Worm (Caenorhabditis elegans) whole organism, mixed stage, embryonic: ENCODE results near the gene ZK829.9.

Experiments used
- M03D4.4 ChIP-seq: sonication (generic microtip); optimal IDR thresholded peaks from 2 replicates; lab custom pipeline; 2017; ENCODE audit warnings: mild to moderate bottlenecking, missing genetic modification characterization, missing compliant biosample characterization
- bed-3 ChIP-seq: fragments of 200-800 bp; sonication (Bioruptor generic); optimal IDR thresholded peaks from 3 replicates; lab custom pipeline; 2018; ENCODE audit warnings: mild to moderate bottlenecking, missing genetic modification characterization, moderate library complexity, missing compliant biosample characterization
- ceh-39 ChIP-seq: fragments of 150-350 bp; optimal IDR thresholded peaks from 2 replicates; lab custom pipeline; 2014; ENCODE audit warnings: missing biosample characterization, missing genetic modification characterization
- ceh-43 ChIP-seq: fragments of 200-800 bp; sonication (Bioruptor generic); optimal IDR thresholded peaks from 2 replicates; lab custom pipeline; 2018; ENCODE audit warnings: mild to moderate bottlenecking, missing genetic modification characterization, moderate library complexity, missing compliant biosample characterization
- ceh-83 ChIP-seq: fragments of 200-800 bp; sonication (Bioruptor generic); optimal IDR thresholded peaks from 2 replicates; lab custom pipeline; 2018; ENCODE audit warnings: mild to moderate bottlenecking, missing genetic modification characterization, missing compliant biosample characterization
- ces-1 ChIP-seq: fragments of 150-350 bp; optimal IDR thresholded peaks from 2 replicates; lab custom pipeline; 2014; ENCODE audit warnings: missing biosample characterization, missing genetic modification reagents, missing genetic modification characterization
- drap-1 ChIP-seq: fragments of 200-800 bp; sonication (Bioruptor generic); optimal IDR thresholded peaks from 3 replicates; lab custom pipeline; 2018; ENCODE audit warnings: mild to moderate bottlenecking, missing genetic modification characterization, missing compliant biosample characterization
- elt-1 ChIP-seq: sonication (generic microtip); optimal IDR thresholded peaks from 2 replicates; lab custom pipeline; 2017; ENCODE audit warnings: missing genetic modification characterization, mild to moderate bottlenecking, missing compliant biosample characterization, antibody characterized with exemption, moderate library complexity, borderline replicate concordance; ENCODE audit not compliant: insufficient read depth
- elt-3 ChIP-seq: fragments of 150-350 bp; optimal IDR thresholded peaks from 2 replicates; lab custom pipeline; 2014; ENCODE audit warnings: missing biosample characterization, missing genetic modification characterization
- ham-2 ChIP-seq: fragments of 200-800 bp; sonication (Bioruptor generic); optimal IDR thresholded peaks from 2 replicates; lab custom pipeline; 2018; ENCODE audit warnings: mild to moderate bottlenecking, missing genetic modification characterization, missing compliant biosample characterization
- hlh-1 ChIP-seq: fragments of 150-350 bp; optimal IDR thresholded peaks from 2 replicates; lab custom pipeline; 2014; ENCODE audit warnings: missing biosample characterization, missing genetic modification reagents, missing genetic modification characterization
- lin-32 ChIP-seq: fragments of 200-800 bp; sonication (Bioruptor generic); optimal IDR thresholded peaks from 2 replicates; lab custom pipeline; 2018; ENCODE audit warnings: mild to moderate bottlenecking, missing genetic modification characterization, missing compliant biosample characterization
- mab-5 ChIP-seq: fragments of 150-350 bp; optimal IDR thresholded peaks from 2 replicates; lab custom pipeline; 2014; ENCODE audit warnings: missing biosample characterization, missing genetic modification characterization
- nhr-12 ChIP-seq: fragments of 150-350 bp; optimal IDR thresholded peaks from 2 replicates; lab custom pipeline; 2014; ENCODE audit warnings: missing biosample characterization, missing genetic modification characterization
- nhr-237 ChIP-seq: fragments of 150-350 bp; optimal IDR thresholded peaks from 2 replicates; lab custom pipeline; 2014; ENCODE audit warnings: missing biosample characterization, missing genetic modification characterization
- nhr-28 ChIP-seq: fragments of 150-350 bp; optimal IDR thresholded peaks from 2 replicates; lab custom pipeline; 2014; ENCODE audit warnings: missing biosample characterization, missing genetic modification characterization
- nhr-76 ChIP-seq: sonication (generic microtip); optimal IDR thresholded peaks from 2 replicates; lab custom pipeline; 2017; ENCODE audit warnings: missing biosample characterization, missing genetic modification characterization
- pha-4 ChIP-seq: fragments of 150-350 bp; optimal IDR thresholded peaks from 2 replicates; lab custom pipeline; 2018; ENCODE audit warnings: missing biosample characterization, missing genetic modification reagents, missing genetic modification characterization
- sem-2 ChIP-seq: fragments of 200-800 bp; sonication (Bioruptor generic); optimal IDR thresholded peaks from 2 replicates; lab custom pipeline; 2018; ENCODE audit warnings: mild to moderate bottlenecking, missing genetic modification characterization, missing compliant biosample characterization
- snpc-4 ChIP-seq: fragments of 150-350 bp; optimal IDR thresholded peaks from 2 replicates; lab custom pipeline; 2014; ENCODE audit warnings: missing biosample characterization, missing genetic modification characterization
- sptf-1 ChIP-seq: sonication (generic microtip); optimal IDR thresholded peaks from 2 replicates; lab custom pipeline; 2017; ENCODE audit warnings: mild to moderate bottlenecking, missing genetic modification characterization, moderate library complexity, missing compliant biosample characterization
- tbx-8 ChIP-seq: fragments of 200-800 bp; sonication (Bioruptor generic); optimal IDR thresholded peaks from 2 replicates; lab custom pipeline; 2018; ENCODE audit warnings: mild to moderate bottlenecking, missing genetic modification characterization, moderate library complexity, missing compliant biosample characterization
- unc-120 ChIP-seq: sonication (generic microtip); optimal IDR thresholded peaks from 2 replicates; lab custom pipeline; 2017; ENCODE audit warnings: missing genetic modification characterization, missing compliant biosample characterization; ENCODE audit not compliant: poor library complexity, severe bottlenecking
- unc-62 ChIP-seq: fragments of 150-350 bp; optimal IDR thresholded peaks from 2 replicates; lab custom pipeline; 2014; ENCODE audit warnings: missing biosample characterization, missing genetic modification reagents, missing genetic modification characterization
- zip-8 ChIP-seq: fragments of 150-350 bp; optimal IDR thresholded peaks from 2 replicates; lab custom pipeline; 2014; ENCODE audit warnings: missing biosample characterization, missing genetic modification characterization
- ztf-11 ChIP-seq: fragments of 150-350 bp; optimal IDR thresholded peaks from 2 replicates; lab custom pipeline; 2014; ENCODE audit warnings: missing biosample characterization, missing genetic modification characterization

The ZK829.9 gene

DNA sequence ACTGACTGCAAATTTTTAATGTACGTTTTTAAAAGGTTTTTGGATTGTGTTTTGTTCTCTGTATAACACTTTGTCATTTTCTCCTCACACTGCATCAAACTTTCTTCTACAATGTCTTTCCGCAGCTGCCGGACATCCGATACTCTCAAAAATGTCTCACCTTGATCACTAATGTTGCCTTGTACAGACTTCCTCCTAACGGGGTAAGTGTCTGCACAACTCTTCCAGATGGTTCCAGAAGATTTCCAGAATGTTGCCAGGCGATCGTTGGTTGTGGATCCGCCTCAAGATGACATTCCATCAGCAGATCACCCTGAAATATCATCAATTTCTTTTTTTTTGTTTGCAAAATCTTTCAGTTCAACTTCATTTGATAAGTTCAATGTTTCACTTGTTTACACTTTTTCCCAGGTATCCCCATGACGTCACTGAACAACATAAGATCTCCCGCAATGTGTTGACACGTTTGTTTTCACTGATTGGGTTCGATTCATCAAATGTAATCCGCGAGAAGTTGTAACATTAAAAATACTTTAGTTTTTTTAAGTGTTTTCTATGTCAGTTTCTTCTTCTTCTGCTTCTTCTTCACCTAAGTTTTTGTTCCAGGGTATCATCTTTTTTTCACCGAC is 38.8 kb downstream of the ZK829.9 start:
- TF ChIP-seq nhr-237 (tag; lab: Kevin White, UChicago) (no peak), zip-8 (tag; lab: Kevin White, UChicago) (no peak), unc-120 (tag; lab: Kevin White, UChicago) (no peak), drap-1 (GFP tag; lab: Kevin White, UChicago) (no peak), nhr-12 (tag; lab: Kevin White, UChicago) (no peak), nhr-28 (tag; lab: Kevin White, UChicago) (no peak)

- TF ChIP-seq snpc-4 (tag; lab: Kevin White, UChicago) (no peak), ztf-11 (no peak), M03D4.4 (tag; lab: Kevin White, UChicago) (peak; percentile 39), pha-4 (tag; lab: Kevin White, UChicago) (no peak), nhr-237 (tag; lab: Kevin White, UChicago) (no peak), drap-1 (GFP tag; lab: Kevin White, UChicago) (peak; percentile 1), ham-2 (GFP tag; lab: Kevin White, UChicago) (no peak), unc-120 (tag; lab: Kevin White, UChicago) (peak; percentile 96), mab-5 (tag; lab: Kevin White, UChicago) (no peak), unc-62 (GFP tag; lab: Kevin White, UChicago) (peak; percentile 65), tbx-8 (GFP tag; lab: Kevin White, UChicago) (no peak), bed-3 (GFP tag; lab: Kevin White, UChicago) (no peak), nhr-76 (tag; lab: Kevin White, UChicago) (no peak), hlh-1 (tag; lab: Kevin White, UChicago) (peak; percentile 89), sem-2 (no peak), elt-3 (tag; lab: Kevin White, UChicago) (no peak), ceh-39 (no peak), ces-1 (GFP tag; lab: Kevin White, UChicago) (no peak)
These were observed 40.0 kb downstream of the ZK829.9 start for ce11 chrIV:12010377-12010776.

DNA sequence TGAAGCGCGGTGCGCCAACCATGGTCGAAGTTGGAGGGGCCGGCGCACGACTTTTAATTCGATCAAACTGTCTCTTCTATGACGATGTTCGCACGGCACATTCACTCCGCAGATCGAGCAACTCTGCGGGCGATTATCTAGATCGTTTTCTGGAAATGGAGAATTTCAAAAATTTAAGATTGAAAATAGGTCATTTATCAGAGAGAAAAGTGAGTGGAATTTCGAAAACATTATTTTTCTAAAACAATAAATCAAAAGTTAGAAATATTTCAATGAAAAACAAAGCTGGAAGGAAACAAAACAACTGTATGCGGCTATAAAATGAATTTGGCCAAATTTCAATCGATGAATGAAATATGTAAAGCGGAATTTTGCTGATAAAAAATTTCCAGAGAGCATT is 40.5 kb downstream of the ZK829.9 start, which contains the start of the genes ZK617.26 and unc-22:
ZK617.26 (minus strand) TSS at position 101 of the 400 bp plus-strand sequence.
unc-22 (minus strand) TSS at position 149 of the 400 bp plus-strand sequence.
- no peak for TF ChIP-seq zip-8 (tag; lab: Kevin White, UChicago)
- TF ChIP-seq nhr-12 (tag; lab: Kevin White, UChicago): no peak
- no peak for TF ChIP-seq snpc-4 (tag; lab: Kevin White, UChicago)
- TF ChIP-seq ceh-83 (GFP tag; lab: Kevin White, UChicago): no peak
- no peak for TF ChIP-seq sem-2
- TF ChIP-seq elt-1 (tag; lab: Kevin White, UChicago): no peak
- no peak for TF ChIP-seq ceh-39
- TF ChIP-seq sptf-1 (tag; lab: Kevin White, UChicago): no peak
- no peak for TF ChIP-seq lin-32 (GFP tag; lab: Kevin White, UChicago)

ce11 chrIV:12012439-12013003 is 42.2 kb downstream of the ZK829.9 start:
- TF ChIP-seq nhr-76 (tag; lab: Kevin White, UChicago) (no peak), unc-62 (GFP tag; lab: Kevin White, UChicago) (peak; percentile 90), unc-120 (tag; lab: Kevin White, UChicago) (peak; percentile 89), drap-1 (GFP tag; lab: Kevin White, UChicago) (peak; percentile 7)

DNA sequence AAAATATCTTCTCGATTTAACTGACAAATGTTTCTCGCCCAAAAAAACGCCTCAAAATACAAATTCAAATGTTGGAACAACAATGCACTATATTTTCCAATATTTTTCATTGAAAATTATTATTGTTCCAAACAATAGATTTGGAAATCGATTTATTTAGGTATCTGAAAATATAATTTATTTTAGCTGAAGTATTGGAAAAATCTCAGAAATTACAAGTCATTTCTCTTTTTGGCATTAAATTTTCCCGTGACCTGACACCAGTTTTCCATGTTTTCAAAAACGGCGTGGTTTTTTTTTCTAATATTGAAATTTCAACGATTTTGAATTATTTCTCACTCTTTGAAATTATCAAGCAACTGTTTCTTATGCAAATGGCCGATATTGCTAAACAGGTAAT is 42.8 kb downstream of the ZK829.9 start, which contains the start of gene spe-17:
spe-17 (plus strand) TSS at position 301 of the 400 bp plus-strand sequence.
- TF ChIP-seq zip-8 (tag; lab: Kevin White, UChicago): no peak
- no peak for TF ChIP-seq ceh-43
- TF ChIP-seq drap-1 (GFP tag; lab: Kevin White, UChicago): no peak
- no peak for TF ChIP-seq nhr-237 (tag; lab: Kevin White, UChicago)

DNA sequence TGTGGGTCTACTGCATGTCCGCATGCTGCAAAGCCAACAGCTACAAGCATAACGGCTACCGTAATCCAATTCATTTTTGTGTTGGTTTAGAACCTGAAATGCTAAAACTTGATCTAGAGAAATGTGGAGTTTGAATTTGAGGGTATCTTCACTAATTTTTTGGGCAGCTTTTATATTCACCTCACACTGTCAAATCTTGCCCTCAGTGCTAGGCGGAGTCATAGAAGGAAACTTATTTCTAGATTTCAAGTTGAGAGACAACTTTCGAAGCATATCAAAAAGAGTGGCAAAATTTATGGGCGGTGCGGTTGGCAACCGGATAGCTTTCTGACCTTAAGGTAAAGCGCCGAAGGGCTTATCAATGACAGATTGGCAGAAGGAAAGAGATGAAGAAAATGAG is 45.3 kb downstream of the ZK829.9 start, which contains the start of gene lips-6:
lips-6 (minus strand) TSS at position 101 of the 400 bp plus-strand sequence.
- TF ChIP-seq unc-120 (tag; lab: Kevin White, UChicago) (no peak), nhr-12 (tag; lab: Kevin White, UChicago) (no peak), M03D4.4 (tag; lab: Kevin White, UChicago) (no peak), tbx-8 (GFP tag; lab: Kevin White, UChicago) (no peak), nhr-76 (tag; lab: Kevin White, UChicago) (no peak), nhr-237 (tag; lab: Kevin White, UChicago) (no peak), lin-32 (GFP tag; lab: Kevin White, UChicago) (no peak), hlh-1 (tag; lab: Kevin White, UChicago) (no peak), elt-3 (tag; lab: Kevin White, UChicago) (no peak)
